Fruit fly (Drosophila melanogaster): ENCODE data around the gene CG1750.
A peak's percentile ranks its signal among the peaks of the same experiment; 100 is the strongest.

The CG1750 gene

DNA sequence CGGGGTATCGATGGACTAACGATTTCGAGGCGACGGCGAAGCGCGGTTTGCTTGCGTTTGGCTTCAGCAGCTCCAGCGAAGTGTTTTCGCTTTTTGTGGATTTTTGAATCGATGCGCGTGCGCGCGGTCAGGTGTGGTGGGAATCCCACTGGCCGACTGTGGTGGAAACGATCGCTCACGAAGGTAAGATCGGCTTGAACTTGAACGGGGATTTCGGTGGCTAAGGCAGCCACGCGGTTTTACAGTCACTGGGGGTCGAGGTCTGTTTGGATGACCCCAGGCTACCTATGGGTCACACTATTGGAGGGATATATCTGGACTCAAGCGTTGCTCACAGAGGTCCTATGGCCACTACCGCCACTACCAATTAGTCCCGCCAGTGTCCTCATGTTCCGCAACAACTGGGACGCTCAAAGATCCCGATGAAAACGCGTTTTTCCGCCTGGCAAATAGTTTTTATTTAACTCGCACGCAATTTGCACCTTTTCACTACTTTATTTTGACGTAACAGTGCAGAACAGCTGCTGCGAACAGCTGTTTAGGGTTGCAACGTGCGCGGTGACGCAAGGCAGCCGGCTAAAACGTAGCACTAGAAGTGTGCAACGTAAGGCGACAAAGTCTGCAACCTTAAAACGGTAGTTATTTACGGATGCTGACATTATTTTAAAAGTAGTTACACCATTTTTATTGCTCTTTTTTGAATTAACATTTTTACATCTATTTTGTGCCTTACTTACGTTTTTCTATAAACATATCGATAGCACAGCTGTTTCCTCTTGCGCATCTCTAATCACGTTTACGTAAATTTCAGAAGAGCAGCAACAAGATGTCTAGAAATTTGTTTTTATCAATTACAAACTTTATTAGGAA, 2.4 kb downstream of the CG1750 start, which contains the start of the genes qless and mRpL32 (continued):
- TF ChIP-seq Usf (GFP tag; optimal IDR thresholded peaks at IDR 0.05): no peak
- TF ChIP-seq usp (GFP tag; optimal IDR thresholded peaks at IDR 0.05): no peak
- peak; percentile 15 for TF ChIP-seq MESR4 (GFP tag; optimal IDR thresholded peaks at IDR 0.05)
- no peak for TF ChIP-seq sens-2 (GFP tag; IDR thresholded peaks at IDR 0.05)
- peak; percentile 24 to 41 for TF ChIP-seq chif (GFP tag; optimal IDR thresholded peaks at IDR 0.05)
- TF ChIP-seq kah (GFP tag; optimal IDR thresholded peaks at IDR 0.05): no peak
- TF ChIP-seq CG1647 (GFP tag; optimal IDR thresholded peaks at IDR 0.05): peak; percentile 61
- no peak for TF ChIP-seq CG10274 (GFP tag; optimal IDR thresholded peaks at IDR 0.05)
- no peak for TF ChIP-seq CG5180 (GFP tag; optimal IDR thresholded peaks at IDR 0.05)
- peak; percentile 73 for TF ChIP-seq ken (GFP tag; IDR thresholded peaks at IDR 0.05)
- TF ChIP-seq toy (GFP tag; IDR thresholded peaks at IDR 0.05): no peak
- TF ChIP-seq lab (GFP tag; optimal IDR thresholded peaks at IDR 0.05): no peak
- no peak for TF ChIP-seq CG11723 (GFP tag; optimal IDR thresholded peaks at IDR 0.05)
- TF ChIP-seq nerfin-1 (tag; optimal IDR thresholded peaks at IDR 0.05): peak; percentile 46
- TF ChIP-seq Hr78 (GFP tag; optimal IDR thresholded peaks at IDR 0.05): peak in 1 of 2 experiments; percentile 100
- TF ChIP-seq mld (GFP tag; IDR thresholded peaks at IDR 0.05; ENCODE audit: partially characterized antibody): no peak
- no peak for TF ChIP-seq CG8388 (GFP tag; optimal IDR thresholded peaks at IDR 0.05)
- peak; percentile 39; the same call in 1 of the 3 replicates for TF ChIP-seq gce (GFP tag; IDR thresholded peaks at IDR 0.05)
- peak; percentile 88 for TF ChIP-seq CG6689 (GFP tag; IDR thresholded peaks at IDR 0.05)
- peak; percentile 60; the same call in 1 of the 2 replicates for TF ChIP-seq slbo (GFP tag; IDR thresholded peaks at IDR 0.05)
- peak; percentile 94 for TF ChIP-seq Sry-δ (GFP tag; optimal IDR thresholded peaks at IDR 0.05)
- TF ChIP-seq Doc2 (GFP tag; IDR thresholded peaks at IDR 0.05): no peak
- no peak for TF ChIP-seq Lim3 (GFP tag; IDR thresholded peaks at IDR 0.05)
- TF ChIP-seq CG3163 (GFP tag; optimal IDR thresholded peaks at IDR 0.05): no peak
- peak; percentile 35 for TF ChIP-seq dm (GFP tag; optimal IDR thresholded peaks at IDR 0.05)
- peak; percentile 70 for TF ChIP-seq lilli (GFP tag; optimal IDR thresholded peaks at IDR 0.05)
- peak; percentile 80 for TF ChIP-seq B-H1 (GFP tag; IDR thresholded peaks at IDR 0.05)
- no peak for TF ChIP-seq rib (GFP tag; IDR thresholded peaks at IDR 0.05)
- peak; percentile 82 for TF ChIP-seq tin (GFP tag; optimal IDR thresholded peaks at IDR 0.05)
- TF ChIP-seq schlank (tag; optimal IDR thresholded peaks at IDR 0.05): no peak
- TF ChIP-seq cad (GFP tag; optimal IDR thresholded peaks at IDR 0.05): no peak
- peak; percentile 72 for TF ChIP-seq gem (tag; optimal IDR thresholded peaks at IDR 0.05)
- TF ChIP-seq pnt (GFP tag; optimal IDR thresholded peaks at IDR 0.05): peak; percentile 39
- TF ChIP-seq ems (GFP tag; optimal IDR thresholded peaks at IDR 0.05): peak; percentile 64
- TF ChIP-seq CG16779 (GFP tag; IDR thresholded peaks at IDR 0.05): 0 out of 2 replicates have a peak, but pooled peaks have one; percentile 9
- TF ChIP-seq H15 (GFP tag; IDR thresholded peaks at IDR 0.05): peak; percentile 80
- TF ChIP-seq CG18599 (GFP tag; optimal IDR thresholded peaks at IDR 0.05): peak; percentile 55
- TF ChIP-seq Bgb (GFP tag; IDR thresholded peaks at IDR 0.05; ENCODE audit: partially characterized antibody): peak; percentile 65
- TF ChIP-seq p53 (GFP tag; optimal IDR thresholded peaks at IDR 0.05): no peak
- no peak for TF ChIP-seq Optix (GFP tag; IDR thresholded peaks at IDR 0.05)
- no peak for TF ChIP-seq cg (GFP tag; optimal IDR thresholded peaks at IDR 0.05)
- no peak for TF ChIP-seq chm (GFP tag; IDR thresholded peaks at IDR 0.05)
- peak; percentile 29; the same call in 1 of the 2 replicates for TF ChIP-seq Dip2 (GFP tag; IDR thresholded peaks at IDR 0.05)
- peak; percentile 68 for TF ChIP-seq CG2120 (GFP tag; optimal IDR thresholded peaks at IDR 0.05)
- TF ChIP-seq Poxn (GFP tag; IDR thresholded peaks at IDR 0.05): no peak
- TF ChIP-seq CG17612 (GFP tag; IDR thresholded peaks at IDR 0.05): peak; percentile 41; the same call in 1 of the 2 replicates
- peak; percentile 67 for TF ChIP-seq lbe (GFP tag; optimal IDR thresholded peaks at IDR 0.05)
- peak; percentile 72 for TF ChIP-seq CG32772 (GFP tag; IDR thresholded peaks at IDR 0.05)
- TF ChIP-seq Oli (tag; optimal IDR thresholded peaks at IDR 0.05): no peak

Measured in whole organism, embryonic.